Worm (Caenorhabditis elegans): ENCODE data around the gene pals-40.

DNA sequence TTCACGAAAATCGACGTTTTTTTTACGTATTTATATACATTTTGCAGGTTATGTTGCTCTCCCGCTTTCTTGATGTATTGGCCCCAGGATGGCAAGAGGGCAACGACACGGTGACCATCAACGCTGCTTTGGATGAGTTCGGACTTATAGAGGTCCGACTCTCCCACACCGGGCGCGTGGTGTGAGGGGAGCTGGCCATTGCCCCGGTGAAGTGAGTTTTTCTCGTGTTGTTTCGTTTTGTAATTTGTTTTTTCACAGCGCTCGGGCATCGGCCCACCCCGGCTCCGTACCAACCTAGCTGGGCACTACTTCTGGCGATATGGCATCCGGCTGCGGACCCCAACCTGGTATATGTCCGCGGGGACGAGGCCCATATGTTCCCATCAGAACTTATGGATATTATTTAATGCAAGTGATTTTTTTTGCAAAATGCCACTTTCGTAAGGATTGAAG is 3.4 kb downstream of the pals-40 start, which contains the start of gene Y82E9BR.20:
- TF ChIP-seq egl-27 (tag; optimal IDR thresholded peaks at IDR 0.05) (no peak), skn-1 (tag; optimal IDR thresholded peaks at IDR 0.05) (no peak), blmp-1 (tag; optimal IDR thresholded peaks at IDR 0.05; ENCODE audit: insufficient read depth) (no peak), mdl-1 (tag; optimal IDR thresholded peaks at IDR 0.05) (no peak), ztf-11 (tag; optimal IDR thresholded peaks at IDR 0.05) (no peak), nhr-237 (tag; optimal IDR thresholded peaks at IDR 0.05) (no peak), zag-1 (tag; optimal IDR thresholded peaks at IDR 0.05) (no peak), nhr-23 (tag; optimal IDR thresholded peaks at IDR 0.05) (no peak), nhr-10 (tag; optimal IDR thresholded peaks at IDR 0.05) (no peak), nhr-21 (tag; optimal IDR thresholded peaks at IDR 0.05) (no peak), ztf-4 (tag; optimal IDR thresholded peaks at IDR 0.05) (no peak), lin-13 (GFP tag; optimal IDR thresholded peaks at IDR 0.05) (no peak), mbf-1 (tag; optimal IDR thresholded peaks at IDR 0.05) (no peak)

Measured in whole organism, L2 larva.